Fruit fly (Drosophila melanogaster): ENCODE data around the gene CG7029.
A peak's percentile ranks its signal among the peaks of the same experiment; 100 is the strongest.

CG7029 gene

dm6 chr3R:22770887-22771286 lies 20.2 kb downstream of the CG7029 start, which contains the start of gene CG43094:
TSS of gene CG43094 (minus strand) at chr3R:22770987.
- TF ChIP-seq brk (GFP tag; optimal IDR thresholded peaks at IDR 0.05) (no peak), sage (GFP tag; optimal IDR thresholded peaks at IDR 0.05) (no peak), br (GFP tag; optimal IDR thresholded peaks at IDR 0.05) (no peak), psq (GFP tag; optimal IDR thresholded peaks at IDR 0.05) (no peak), Abd-B (GFP tag; optimal IDR thresholded peaks at IDR 0.05) (no peak), foxo (GFP tag; optimal IDR thresholded peaks at IDR 0.05) (no peak), CG32264 (GFP tag; optimal IDR thresholded peaks at IDR 0.05) (no peak), Hr78 (GFP tag; optimal IDR thresholded peaks at IDR 0.05) (no peak), Vsx2 (GFP tag; optimal IDR thresholded peaks at IDR 0.05; ENCODE audit: partially characterized antibody) (no peak), dl (GFP tag; optimal IDR thresholded peaks at IDR 0.05; ENCODE audit: insufficient read depth in 1 of 2, partially characterized antibody in 2 of 2) (no peak), dmrt93B (GFP tag; optimal IDR thresholded peaks at IDR 0.05) (no peak), woc (GFP tag; optimal IDR thresholded peaks at IDR 0.05) (no peak), fru (GFP tag; optimal IDR thresholded peaks at IDR 0.05) (no peak), HLH106 (tag; optimal IDR thresholded peaks at IDR 0.05) (no peak), pan (optimal IDR thresholded peaks at IDR 0.05) (no peak), GATAd (GFP tag; optimal IDR thresholded peaks at IDR 0.05) (no peak), Myc (optimal IDR thresholded peaks at IDR 0.05) (no peak), Mio (GFP tag; optimal IDR thresholded peaks at IDR 0.05) (no peak), tai (GFP tag; optimal IDR thresholded peaks at IDR 0.05) (no peak), OdsH (GFP tag; optimal IDR thresholded peaks at IDR 0.05) (no peak)

DNA sequence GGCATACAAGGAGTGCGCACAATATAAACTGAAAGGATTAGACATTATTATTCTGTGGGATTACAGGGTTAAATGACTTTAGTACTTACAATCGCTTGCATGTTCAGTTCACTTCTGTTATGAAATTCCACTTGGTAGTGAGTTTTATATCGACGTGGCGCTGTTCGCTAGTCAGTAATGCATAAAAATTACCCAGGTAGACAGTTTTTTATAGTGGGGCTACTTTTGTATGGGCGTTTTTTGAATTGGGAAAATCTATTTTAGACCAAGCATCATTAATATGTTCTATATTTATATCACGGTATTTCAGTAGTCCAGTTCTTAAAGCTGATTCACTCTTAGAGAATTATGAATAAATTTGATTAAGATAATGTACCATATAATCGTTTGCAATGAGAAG lies 21.0 kb downstream of the CG7029 start, which contains the start of gene CG43095:
Gene CG43095, minus strand, starts transcription at position 101 of the 400 bp plus-strand sequence.
- TF ChIP-seq OdsH (GFP tag; optimal IDR thresholded peaks at IDR 0.05), result no peak
- no peak for TF ChIP-seq Hnf4 (GFP tag; optimal IDR thresholded peaks at IDR 0.05)
- TF ChIP-seq CrebA (GFP tag; optimal IDR thresholded peaks at IDR 0.05; ENCODE audit: borderline replicate concordance), result no peak
- no peak for TF ChIP-seq GATAd (GFP tag; optimal IDR thresholded peaks at IDR 0.05)
- TF ChIP-seq Myc (optimal IDR thresholded peaks at IDR 0.05), result no peak

DNA sequence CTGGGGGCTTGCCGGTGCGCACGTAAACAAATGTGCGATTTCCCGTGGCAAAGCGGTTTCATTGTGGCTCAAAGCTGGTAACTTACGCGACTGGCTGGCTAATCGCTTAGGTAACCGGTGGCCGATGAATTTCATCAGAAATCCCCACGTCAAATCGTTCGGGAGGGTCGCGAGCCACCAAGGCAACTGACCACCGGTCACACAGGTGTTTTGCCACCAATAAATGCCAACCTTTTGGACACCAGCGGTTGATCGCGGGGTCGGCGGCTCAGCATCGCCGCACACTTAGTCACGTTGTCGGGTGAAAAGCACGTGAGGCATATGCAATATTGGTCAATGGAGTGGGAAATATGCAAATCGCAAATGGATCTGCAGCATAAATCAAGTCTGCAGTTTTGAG lies 25.8 kb downstream of the CG7029 start:
- no peak for TF ChIP-seq Dif (GFP tag; optimal IDR thresholded peaks at IDR 0.05; ENCODE audit: partially characterized antibody)
- TF ChIP-seq Sp1 (GFP tag; optimal IDR thresholded peaks at IDR 0.05), result no peak
- TF ChIP-seq sv (GFP tag; optimal IDR thresholded peaks at IDR 0.05), result no peak
- no peak for TF ChIP-seq ey (GFP tag; optimal IDR thresholded peaks at IDR 0.05)

- no peak for TF ChIP-seq Mio (GFP tag; optimal IDR thresholded peaks at IDR 0.05)
- TF ChIP-seq Dif (GFP tag; optimal IDR thresholded peaks at IDR 0.05; ENCODE audit: partially characterized antibody), result no peak
- TF ChIP-seq OdsH (GFP tag; optimal IDR thresholded peaks at IDR 0.05), result no peak
- no peak for TF ChIP-seq CG9705 (GFP tag; optimal IDR thresholded peaks at IDR 0.05)
- no peak for TF ChIP-seq brk (GFP tag; optimal IDR thresholded peaks at IDR 0.05)
- TF ChIP-seq Hr83 (GFP tag; optimal IDR thresholded peaks at IDR 0.05; ENCODE audit: poor library complexity, severe bottlenecking), result no peak
- TF ChIP-seq CG32264 (GFP tag; optimal IDR thresholded peaks at IDR 0.05), result no peak
- no peak for TF ChIP-seq sv (GFP tag; optimal IDR thresholded peaks at IDR 0.05)
These were observed 29.4 kb downstream of the CG7029 start for dm6 chr3R:22780135-22780534.

dm6 chr3R:22781412-22781811 lies 30.7 kb downstream of the CG7029 start:
- TF ChIP-seq tai (GFP tag; optimal IDR thresholded peaks at IDR 0.05), result no peak
- TF ChIP-seq rgr (GFP tag; optimal IDR thresholded peaks at IDR 0.05), result peak; percentile 49
- peak; percentile 46 for TF ChIP-seq Sp1 (GFP tag; optimal IDR thresholded peaks at IDR 0.05)
- peak in 1 of 2 experiments; percentile 39 for TF ChIP-seq foxo (GFP tag; optimal IDR thresholded peaks at IDR 0.05)
- no peak for TF ChIP-seq psq (GFP tag; optimal IDR thresholded peaks at IDR 0.05)
- peak; percentile 29 for TF ChIP-seq br (GFP tag; optimal IDR thresholded peaks at IDR 0.05)
- TF ChIP-seq dl (GFP tag; optimal IDR thresholded peaks at IDR 0.05; ENCODE audit: insufficient read depth in 1 of 2, partially characterized antibody in 2 of 2), result no peak
- TF ChIP-seq OdsH (GFP tag; optimal IDR thresholded peaks at IDR 0.05), result no peak
- no peak for TF ChIP-seq Hnf4 (GFP tag; optimal IDR thresholded peaks at IDR 0.05)
- peak; percentile 50 for TF ChIP-seq Rel (GFP tag; optimal IDR thresholded peaks at IDR 0.05)
- peak; percentile 9 for TF ChIP-seq Rel (tag; optimal IDR thresholded peaks at IDR 0.05)
- TF ChIP-seq CG9705 (GFP tag; optimal IDR thresholded peaks at IDR 0.05), result no peak
- peak; percentile 30 for TF ChIP-seq h (GFP tag; optimal IDR thresholded peaks at IDR 0.05)
- TF ChIP-seq dsf (GFP tag; optimal IDR thresholded peaks at IDR 0.05; ENCODE audit: borderline replicate concordance), result no peak
- TF ChIP-seq Dfd (GFP tag; optimal IDR thresholded peaks at IDR 0.05), result no peak
- TF ChIP-seq CrebA (GFP tag; optimal IDR thresholded peaks at IDR 0.05; ENCODE audit: borderline replicate concordance), result peak; percentile 63
- no peak for TF ChIP-seq dmrt93B (GFP tag; optimal IDR thresholded peaks at IDR 0.05)
- TF ChIP-seq ey (GFP tag; optimal IDR thresholded peaks at IDR 0.05), result no peak
- TF ChIP-seq brk (GFP tag; optimal IDR thresholded peaks at IDR 0.05), result no peak
- no peak for TF ChIP-seq pan (optimal IDR thresholded peaks at IDR 0.05)
- no peak for TF ChIP-seq usp (GFP tag; optimal IDR thresholded peaks at IDR 0.05)
- TF ChIP-seq woc (GFP tag; optimal IDR thresholded peaks at IDR 0.05), result no peak
- TF ChIP-seq Vsx2 (GFP tag; optimal IDR thresholded peaks at IDR 0.05; ENCODE audit: partially characterized antibody), result no peak
- no peak for TF ChIP-seq Myc (optimal IDR thresholded peaks at IDR 0.05)
- TF ChIP-seq sage (GFP tag; optimal IDR thresholded peaks at IDR 0.05), result peak; percentile 74
- no peak for TF ChIP-seq Hr78 (GFP tag; optimal IDR thresholded peaks at IDR 0.05)
- TF ChIP-seq Dif (GFP tag; optimal IDR thresholded peaks at IDR 0.05; ENCODE audit: partially characterized antibody), result peak; percentile 7
- TF ChIP-seq Hr83 (GFP tag; optimal IDR thresholded peaks at IDR 0.05; ENCODE audit: poor library complexity, severe bottlenecking), result peak; percentile 67
